Worm (Caenorhabditis elegans) whole organism, L4 larva: ENCODE measurements around the gene T15B7.8.
A peak's percentile ranks its signal among the peaks of the same experiment; 100 is the strongest.

Source experiments
- D1046.2 ChIP-seq: fragments of 200-800 bp; sonication (Bioruptor generic); IDR thresholded peaks from 2 replicates; pipeline ENCODE4 v1.3.6; 2022; ENCODE audit warnings: missing genetic modification characterization, missing compliant biosample characterization
- F26F4.8 ChIP-seq: fragments of 200-800 bp; sonication (Bioruptor generic); conservative IDR thresholded peaks from 2 replicates; pipeline ENCODE4 v1.3.6; 2022; ENCODE audit warnings: missing genetic modification characterization, missing compliant biosample characterization
- T20F7.1 ChIP-seq: fragments of 200-800 bp; sonication (Bioruptor generic); optimal IDR thresholded peaks from 2 replicates; lab custom pipeline; 2018; ENCODE audit warnings: mild to moderate bottlenecking, missing genetic modification characterization, missing compliant biosample characterization
- T26A8.4 ChIP-seq: fragments of 200-800 bp; sonication (Bioruptor generic); IDR thresholded peaks from 2 replicates; pipeline ENCODE4 v1.3.6; 2022; ENCODE audit warnings: missing genetic modification characterization, missing compliant biosample characterization
- Y75B8A.6 ChIP-seq: fragments of 200-800 bp; sonication (Bioruptor generic); IDR thresholded peaks from 2 replicates; pipeline ENCODE4 v1.3.6; 2022; ENCODE audit warnings: missing genetic modification reagents, missing genetic modification characterization, missing compliant biosample characterization
- ZK337.2 ChIP-seq: fragments of 200-800 bp; sonication (Bioruptor generic); IDR thresholded peaks from 2 replicates; pipeline ENCODE4 v1.3.6; 2022; ENCODE audit warnings: missing genetic modification reagents, missing genetic modification characterization, missing compliant biosample characterization
- aha-1 ChIP-seq: fragments of 150-350 bp; peaks from one replicate; lab custom pipeline; 2014; ENCODE audit warnings: missing biosample characterization, missing genetic modification characterization
- arid-1 ChIP-seq: fragments of 200-800 bp; sonication (Bioruptor generic); conservative IDR thresholded peaks from 2 replicates; pipeline ENCODE4 v1.3.6; 2022; ENCODE audit warnings: missing genetic modification reagents, missing genetic modification characterization, missing compliant biosample characterization
- ceh-20 ChIP-seq: fragments of 200-800 bp; sonication (Bioruptor generic); IDR thresholded peaks from 2 replicates; pipeline ENCODE4 v1.3.6; 2022; ENCODE audit warnings: missing genetic modification reagents, missing genetic modification characterization, missing compliant biosample characterization
- ceh-44 ChIP-seq: fragments of 200-800 bp; sonication (Bioruptor generic); IDR thresholded peaks from 2 replicates; pipeline ENCODE4 v1.3.6; 2022; ENCODE audit warnings: missing genetic modification reagents, missing genetic modification characterization, missing compliant biosample characterization
- ctbp-1 ChIP-seq: fragments of 200-800 bp; sonication (Bioruptor generic); IDR thresholded peaks from 2 replicates; pipeline ENCODE4 v1.3.6; 2022; ENCODE audit warnings: missing genetic modification reagents, missing genetic modification characterization, missing compliant biosample characterization
- daf-12 ChIP-seq: fragments of 150-350 bp; optimal IDR thresholded peaks from 2 replicates; lab custom pipeline; 2014; ENCODE audit warnings: missing biosample characterization, missing genetic modification reagents, missing genetic modification characterization
- dpl-1 ChIP-seq: fragments of 150-350 bp; optimal IDR thresholded peaks from 2 replicates; lab custom pipeline; 2014; ENCODE audit warnings: missing biosample characterization, missing genetic modification reagents, missing genetic modification characterization
- duxl-1 ChIP-seq: sonication (generic microtip); optimal IDR thresholded peaks from 2 replicates; lab custom pipeline; 2016; ENCODE audit warnings: mild to moderate bottlenecking, missing genetic modification characterization, moderate library complexity, missing compliant biosample characterization; ENCODE audit not compliant: poor library complexity
- dve-1 ChIP-seq: sonication (generic microtip); optimal IDR thresholded peaks from 2 replicates; lab custom pipeline; 2017; ENCODE audit warnings: antibody characterized with exemption, mild to moderate bottlenecking, missing genetic modification characterization, missing compliant biosample characterization; ENCODE audit not compliant: insufficient read depth
- fkh-10 ChIP-seq: fragments of 150-350 bp; optimal IDR thresholded peaks from 2 replicates; lab custom pipeline; 2014; ENCODE audit warnings: missing biosample characterization, missing genetic modification reagents, missing genetic modification characterization
- hif-1 ChIP-seq, 2 experiments: sonication (generic microtip); optimal IDR thresholded peaks; 2 replicates each; lab custom pipeline; 2016 to 2017; ENCODE audit warnings: missing compliant biosample characterization in 2 of 2, missing genetic modification characterization in 2 of 2, missing genetic modification reagents in 2 of 2, missing genotype in 2 of 2, mild to moderate bottlenecking in 1 of 2
- hlh-30 ChIP-seq: sonication (generic microtip); optimal IDR thresholded peaks from 2 replicates; lab custom pipeline; 2017; ENCODE audit warnings: antibody characterized with exemption, mild to moderate bottlenecking, missing genetic modification characterization, missing compliant biosample characterization; ENCODE audit not compliant: insufficient read depth
- lin-38 ChIP-seq: fragments of 200-800 bp; sonication (Bioruptor generic); IDR thresholded peaks from 2 replicates; pipeline ENCODE4 v1.3.6; 2022; ENCODE audit warnings: missing genetic modification reagents, missing genetic modification characterization, missing compliant biosample characterization
- lir-3 ChIP-seq: sonication (generic microtip); optimal IDR thresholded peaks from 2 replicates; lab custom pipeline; 2016; ENCODE audit warnings: mild to moderate bottlenecking, missing genetic modification characterization, missing compliant biosample characterization
- lsy-2 ChIP-seq, 2 experiments: fragments of 150-350 bp in 1 of 2; sonication (generic microtip) in 1 of 2; optimal IDR thresholded peaks; 2 replicates each; lab custom pipeline; 2014 to 2017; ENCODE audit warnings: missing biosample characterization in 2 of 2, missing genetic modification characterization in 2 of 2
- madf-5 ChIP-seq, 2 experiments: fragments of 200-800 bp; sonication (Bioruptor generic); IDR thresholded peaks; 2 replicates each; pipeline ENCODE4 v1.3.6; 2022; ENCODE audit warnings: missing compliant biosample characterization in 2 of 2, missing genetic modification characterization in 2 of 2
- madf-9 ChIP-seq: fragments of 200-800 bp; sonication (Bioruptor generic); conservative IDR thresholded peaks from 2 replicates; pipeline ENCODE4 v1.3.6; 2022; ENCODE audit warnings: missing genetic modification reagents, missing genetic modification characterization, missing compliant biosample characterization
- mxl-3 ChIP-seq: fragments of 200-800 bp; sonication (Bioruptor generic); optimal IDR thresholded peaks from 2 replicates; lab custom pipeline; 2018; ENCODE audit warnings: mild to moderate bottlenecking, missing genetic modification characterization, missing compliant biosample characterization
- nhr-11 ChIP-seq: fragments of 150-350 bp; optimal IDR thresholded peaks from 2 replicates; lab custom pipeline; 2014; ENCODE audit warnings: missing biosample characterization, missing genetic modification characterization
- nhr-237 ChIP-seq: sonication (generic microtip); optimal IDR thresholded peaks from 2 replicates; lab custom pipeline; 2017; ENCODE audit warnings: missing biosample characterization, missing genetic modification characterization
- nhr-42 ChIP-seq: fragments of 200-800 bp; sonication (Bioruptor generic); IDR thresholded peaks from 2 replicates; pipeline ENCODE4 v1.3.6; 2022; ENCODE audit warnings: missing genetic modification characterization, missing compliant biosample characterization
- nhr-48 ChIP-seq: sonication (generic microtip); optimal IDR thresholded peaks from 2 replicates; lab custom pipeline; 2016; ENCODE audit warnings: mild to moderate bottlenecking, missing genetic modification characterization, missing compliant biosample characterization
- pha-4 ChIP-seq, 2 experiments: fragments of 150-350 bp in 1 of 2; fragments of 200-800 bp in 1 of 2; sonication (Bioruptor generic) in 1 of 2; IDR thresholded peaks in 1 of 2; optimal IDR thresholded peaks in 1 of 2; 2 replicates each; pipeline versions ENCODE4 v1.3.6 to Lab custom; 2014 to 2022; ENCODE audit warnings: missing genetic modification characterization in 2 of 2, missing genetic modification reagents in 2 of 2, missing biosample characterization in 1 of 2, missing compliant biosample characterization in 1 of 2
- sdz-12 ChIP-seq: fragments of 200-800 bp; sonication (Bioruptor generic); optimal IDR thresholded peaks from 2 replicates; lab custom pipeline; 2018; ENCODE audit warnings: mild to moderate bottlenecking, missing genetic modification characterization, missing compliant biosample characterization
- set-16 ChIP-seq: fragments of 200-800 bp; sonication (Bioruptor generic); IDR thresholded peaks from 2 replicates; pipeline ENCODE4 v1.3.6; 2022; ENCODE audit warnings: missing genetic modification reagents, missing genetic modification characterization, missing compliant biosample characterization
- snpc-4 ChIP-seq: fragments of 150-350 bp; optimal IDR thresholded peaks from 2 replicates; lab custom pipeline; 2014; ENCODE audit warnings: missing biosample characterization, missing genetic modification characterization
- tag-97 ChIP-seq: fragments of 200-800 bp; sonication (Bioruptor generic); IDR thresholded peaks from 2 replicates; pipeline ENCODE4 v1.3.6; 2022; ENCODE audit warnings: missing genetic modification characterization, missing compliant biosample characterization
- tra-1 ChIP-seq: fragments of 200-800 bp; sonication (Bioruptor generic); IDR thresholded peaks from 2 replicates; pipeline ENCODE4 v1.3.6; 2022; ENCODE audit warnings: missing genetic modification reagents, missing genetic modification characterization, missing compliant biosample characterization
- unc-62 ChIP-seq, 3 experiments: fragments of 150-350 bp in 1 of 3; sonication (generic microtip); optimal IDR thresholded peaks in 2 of 3; peaks in 1 of 3; 1 replicate in 1 of 3; 2 replicates in 2 of 3; lab custom pipeline; 2014 to 2017; ENCODE audit warnings: missing biosample characterization in 3 of 3, missing genetic modification characterization in 3 of 3, missing genetic modification reagents in 3 of 3, missing genotype in 1 of 3
- zfp-2 ChIP-seq: sonication (generic microtip); optimal IDR thresholded peaks from 2 replicates; lab custom pipeline; 2016; ENCODE audit warnings: mild to moderate bottlenecking, missing genetic modification characterization, missing compliant biosample characterization
- zfp-3 ChIP-seq: fragments of 200-800 bp; sonication (Bioruptor generic); conservative IDR thresholded peaks from 2 replicates; pipeline ENCODE4 v1.3.6; 2022; ENCODE audit warnings: missing genetic modification reagents, missing genetic modification characterization, missing compliant biosample characterization
- ztf-7 ChIP-seq: fragments of 150-350 bp; optimal IDR thresholded peaks from 2 replicates; lab custom pipeline; 2014; ENCODE audit warnings: missing biosample characterization, missing genetic modification characterization

The T15B7.8 gene

DNA sequence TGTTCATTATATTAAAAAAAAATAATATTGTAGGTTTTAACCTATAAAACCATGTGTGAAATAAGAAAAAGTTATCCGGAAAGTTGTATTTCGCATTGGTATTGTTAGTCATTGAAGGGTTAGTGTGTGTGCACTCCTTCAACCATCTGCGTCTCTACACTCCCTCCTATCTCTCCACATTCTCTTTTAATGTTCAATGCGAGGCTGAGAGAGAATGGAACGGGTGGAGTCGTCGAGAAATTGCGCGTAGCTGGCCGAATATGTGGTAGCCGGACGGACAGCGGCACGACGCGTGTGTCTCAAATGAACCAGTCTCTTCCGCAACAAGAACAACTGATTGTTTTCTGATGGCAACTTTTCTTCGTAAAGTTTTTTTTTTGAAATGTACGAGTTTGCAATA lies 24.7 kb upstream of the T15B7.8 start (continued):
- TF ChIP-seq ceh-20 (GFP tag; lab: Robert Waterston, UW) (no peak), sdz-12 (no peak), lin-38 (GFP tag; lab: Robert Waterston, UW) (no peak), dpl-1 (GFP tag; lab: Kevin White, UChicago) (peak; percentile 36), nhr-42 (GFP tag; lab: Robert Waterston, UW) (no peak), tra-1 (GFP tag; lab: Robert Waterston, UW) (no peak), dve-1 (peak; percentile 24), ZK337.2 (no peak), fkh-10 (GFP tag; lab: Kevin White, UChicago) (no peak), madf-9 (GFP tag; lab: Robert Waterston, UW) (no peak), pha-4 (GFP tag; IDR thresholded peaks at IDR 0.05; lab: Robert Waterston, UW) (no peak), pha-4 (tag; optimal IDR thresholded peaks at IDR 0.05; lab: Kevin White, UChicago) (no peak), nhr-11 (peak; percentile 18), zfp-2 (tag; lab: Kevin White, UChicago) (no peak), mxl-3 (peak; percentile 70), hlh-30 (peak; percentile 0), daf-12 (tag; lab: Kevin White, UChicago) (no peak)
- TF ChIP-seq, all 104 proteins: peak for 10

DNA sequence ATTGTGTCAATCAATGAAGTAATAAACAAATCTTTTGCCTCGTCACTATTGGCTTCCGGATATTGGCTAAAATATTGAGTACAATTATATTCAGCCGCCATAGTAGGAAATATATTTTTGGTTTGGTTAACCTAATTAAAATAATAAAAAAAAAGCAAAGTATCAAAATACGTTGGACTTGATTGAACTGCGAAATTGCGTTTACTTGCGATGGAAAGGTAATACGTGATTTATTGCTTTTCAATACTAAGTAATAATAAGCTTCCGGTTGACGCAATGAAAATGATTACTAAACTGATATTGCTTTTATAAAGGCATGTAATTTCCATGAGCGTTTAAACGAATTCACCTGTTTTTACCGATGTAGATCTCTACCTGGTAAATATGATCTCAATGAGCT lies 22.0 kb upstream of the T15B7.8 start, which contains the start of gene dmsr-9:
Gene dmsr-9, minus strand, starts transcription at position 101 of the 400 bp plus-strand sequence.
- TF ChIP-seq snpc-4 (tag; lab: Kevin White, UChicago) (no peak), lsy-2 (tag; optimal IDR thresholded peaks at IDR 0.05; lab: Kevin White, UChicago) (no peak), unc-62 (GFP tag; optimal IDR thresholded peaks at IDR 0.05 in 1 of 2; lab: Kevin White, UChicago) (no peak), unc-62 (tag; optimal IDR thresholded peaks at IDR 0.05; lab: Kevin White, UChicago) (no peak), hif-1 (tag; optimal IDR thresholded peaks at IDR 0.05; lab: Kevin White, UChicago) (no peak), arid-1 (GFP tag; lab: Robert Waterston, UW) (no peak), ctbp-1 (no peak), T20F7.1 (GFP tag; lab: Kevin White, UChicago) (no peak), tra-1 (GFP tag; lab: Robert Waterston, UW) (no peak), Y75B8A.6 (no peak), ceh-44 (no peak), zfp-3 (GFP tag; lab: Robert Waterston, UW) (no peak), ztf-7 (tag; lab: Kevin White, UChicago) (no peak)

DNA sequence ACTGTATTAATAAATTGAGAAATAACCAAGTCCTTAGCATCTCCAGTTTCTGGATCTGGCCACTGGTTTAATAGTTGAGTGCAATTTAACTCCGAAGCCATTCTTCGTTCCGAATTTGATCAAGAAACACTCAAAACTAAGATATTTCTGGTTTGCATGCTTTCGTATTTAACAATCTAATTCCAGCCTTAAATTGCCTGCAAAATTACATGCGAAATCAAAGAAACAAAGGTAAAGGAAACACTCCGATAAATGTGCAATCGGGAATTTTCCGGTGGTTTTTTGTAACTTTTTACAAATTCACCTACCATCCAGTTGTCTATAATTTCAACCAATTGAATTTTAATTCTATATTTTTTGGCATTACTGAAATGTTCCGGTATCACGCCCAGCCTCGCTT lies 19.8 kb upstream of the T15B7.8 start, which contains the start of gene dmsr-10:
Gene dmsr-10, minus strand, starts transcription at position 101 of the 400 bp plus-strand sequence.
- no peak for TF ChIP-seq duxl-1 (tag; lab: Kevin White, UChicago)
- peak; percentile 3 for TF ChIP-seq aha-1
- TF ChIP-seq, all 104 proteins: peak for 1

DNA sequence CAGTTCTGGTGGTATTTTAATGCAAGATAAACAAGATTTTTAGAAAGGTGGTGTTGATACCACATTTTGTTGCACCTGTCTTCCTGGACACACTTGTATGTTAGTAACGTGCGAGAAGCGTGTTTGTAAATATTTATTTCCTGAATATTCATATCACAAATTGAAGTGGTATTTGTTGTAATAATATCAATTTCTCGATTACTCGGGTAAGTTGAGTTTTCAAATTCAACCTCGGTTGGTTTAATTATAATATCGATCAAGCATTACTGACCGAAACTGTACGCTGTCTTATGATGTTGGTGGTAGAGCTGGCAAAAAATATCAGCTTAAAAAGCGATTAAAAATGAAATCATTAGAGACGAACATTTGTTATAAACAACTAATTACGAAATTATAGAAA lies 17.6 kb upstream of the T15B7.8 start, which contains the start of gene dmsr-11:
Gene dmsr-11, minus strand, starts transcription at position 101 of the 400 bp plus-strand sequence.
- TF ChIP-seq hlh-30 (no peak), aha-1 (no peak), set-16 (GFP tag; lab: Robert Waterston, UW) (no peak), F26F4.8 (GFP tag; lab: Robert Waterston, UW) (no peak), arid-1 (GFP tag; lab: Robert Waterston, UW) (no peak), madf-5 (GFP tag; IDR thresholded peaks at IDR 0.05; lab: Robert Waterston, UW) (no peak), lir-3 (tag; lab: Kevin White, UChicago) (no peak), D1046.2 (GFP tag; lab: Robert Waterston, UW) (no peak), nhr-48 (tag; lab: Kevin White, UChicago) (no peak), nhr-237 (no peak), tra-1 (GFP tag; lab: Robert Waterston, UW) (no peak), tag-97 (no peak), zfp-3 (GFP tag; lab: Robert Waterston, UW) (no peak), T26A8.4 (GFP tag; lab: Robert Waterston, UW) (no peak), sdz-12 (no peak)
